Fruit fly (Drosophila melanogaster) S2 (cell line): ENCODE measurements around the gene hiro.

ENCODE experiments used
- CG8478 ChIP-seq: fragments of >200 bp; optimal IDR thresholded peaks from 2 replicates; lab custom pipeline; 2018
- CTCF ChIP-seq, 2 experiments: fragments of >200 bp; optimal IDR thresholded peaks; 2 replicates each; lab custom pipeline; 2018

DNA sequence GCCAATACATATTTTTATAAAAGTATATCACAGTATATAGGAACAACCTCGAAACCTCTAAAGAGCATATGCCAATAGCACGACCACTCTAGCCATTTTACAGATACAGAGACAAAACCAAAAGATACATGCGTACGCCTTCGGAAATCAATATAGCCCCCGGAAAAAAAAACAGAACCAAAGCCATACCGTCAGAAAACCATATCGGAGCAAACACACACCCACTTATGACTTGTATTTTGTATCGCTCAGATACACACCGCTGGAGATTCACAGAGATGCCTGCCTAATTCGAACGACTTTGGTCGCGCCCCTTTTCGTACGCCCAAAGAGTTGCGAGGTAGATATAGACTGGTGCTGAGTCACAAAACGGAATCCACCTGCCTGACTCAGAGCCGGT lies 7.8 kb upstream of the hiro start:
- TF ChIP-seq CTCF (optimal IDR thresholded peaks at IDR 0.05; lab: Kevin White, UChicago), result no peak
- TF ChIP-seq CG8478 (lab: Kevin White, UChicago), result no peak
